Fruit fly (Drosophila melanogaster) whole organism, embryonic: Measurements from ENCODE around the gene Lgr3.

Experiments used
- Bdp1 ChIP-seq: fragments of 200-800 bp; sonication (Bioruptor generic); optimal IDR thresholded peaks from 3 replicates; lab custom pipeline; 2016; ENCODE audit warnings: missing biosample characterization, missing genetic modification characterization
- CG10209 ChIP-seq: fragments of 200-800 bp; sonication (Bioruptor generic); optimal IDR thresholded peaks from 3 replicates; lab custom pipeline; 2017; ENCODE audit warnings: missing biosample characterization, mild to moderate bottlenecking, missing genetic modification characterization, missing genetic modification reagents
- CG11696 ChIP-seq: fragments of 200-800 bp; sonication (Bioruptor generic); IDR thresholded peaks from 2 replicates; pipeline ENCODE4 v1.3.6; 2022; ENCODE audit warnings: missing biosample characterization, missing genetic modification characterization
- CG12219 ChIP-seq: fragments of 200-800 bp; sonication (Bioruptor generic); optimal IDR thresholded peaks from 3 replicates; lab custom pipeline; 2018; ENCODE audit warnings: missing biosample characterization, mild to moderate bottlenecking, missing genetic modification characterization
- CG14050 ChIP-seq: fragments of 200-800 bp; sonication (Bioruptor generic); IDR thresholded peaks from 3 replicates; pipeline ENCODE4 v1.3.6; 2022; ENCODE audit warnings: missing biosample characterization, missing genetic modification characterization
- CG14667 ChIP-seq: fragments of 200-800 bp; sonication (Bioruptor generic); IDR thresholded peaks from 2 replicates; pipeline ENCODE4 v1.3.6; 2022; ENCODE audit warnings: missing biosample characterization, missing genetic modification characterization
- CG14965 ChIP-seq: fragments of 200-800 bp; sonication (Bioruptor generic); optimal IDR thresholded peaks from 2 replicates; lab custom pipeline; 2016; ENCODE audit warnings: missing biosample characterization, missing genetic modification characterization, borderline replicate concordance
- CG15514 ChIP-seq: fragments of 200-800 bp; sonication (Bioruptor generic); optimal IDR thresholded peaks from 3 replicates; lab custom pipeline; 2017; ENCODE audit warnings: missing biosample characterization, missing genetic modification characterization, mild to moderate bottlenecking, moderate library complexity, missing genetic modification reagents
- CG1647 ChIP-seq: fragments of 200-800 bp; sonication (Bioruptor generic); optimal IDR thresholded peaks from 3 replicates; lab custom pipeline; 2016; ENCODE audit warnings: missing biosample characterization, missing genetic modification characterization
- CG1832 ChIP-seq: fragments of 200-800 bp; sonication (Bioruptor generic); optimal IDR thresholded peaks from 2 replicates; lab custom pipeline; 2017; ENCODE audit warnings: missing biosample characterization, mild to moderate bottlenecking, missing genetic modification characterization, inconsistent platforms
- CG18619 ChIP-seq: fragments of 200-800 bp; sonication (Bioruptor generic); optimal IDR thresholded peaks from 3 replicates; lab custom pipeline; 2017; ENCODE audit warnings: missing biosample characterization, mild to moderate bottlenecking, missing genetic modification characterization
- CG2129 ChIP-seq: fragments of 200-800 bp; sonication (Bioruptor generic); IDR thresholded peaks from 2 replicates; pipeline ENCODE4 v1.3.6; 2022; ENCODE audit warnings: missing biosample characterization, missing genetic modification characterization; ENCODE audit not compliant: partially characterized antibody
- CG43689 ChIP-seq: fragments of 200-800 bp; sonication (Bioruptor generic); IDR thresholded peaks from 2 replicates; pipeline ENCODE4 v1.3.6; 2022; ENCODE audit warnings: missing biosample characterization, missing genetic modification characterization
- CG5245 ChIP-seq: fragments of 200-800 bp; sonication (Bioruptor generic); optimal IDR thresholded peaks from 3 replicates; lab custom pipeline; 2016; ENCODE audit warnings: missing biosample characterization, missing genetic modification characterization
- CG6854 ChIP-seq: fragments of 200-800 bp; sonication (Bioruptor generic); optimal IDR thresholded peaks from 3 replicates; lab custom pipeline; 2017; ENCODE audit warnings: missing biosample characterization, mild to moderate bottlenecking, missing genetic modification characterization
- CG7786 ChIP-seq: fragments of 200-800 bp; sonication (Bioruptor generic); optimal IDR thresholded peaks from 2 replicates; lab custom pipeline; 2016; ENCODE audit warnings: missing biosample characterization, missing genetic modification characterization
- CG7987 ChIP-seq: fragments of 200-800 bp; sonication (Bioruptor generic); optimal IDR thresholded peaks from 2 replicates; lab custom pipeline; 2018; ENCODE audit warnings: missing biosample characterization, mild to moderate bottlenecking, missing genetic modification characterization, moderate library complexity
- CG8089 ChIP-seq: fragments of 200-800 bp; sonication (Bioruptor generic); optimal IDR thresholded peaks from 3 replicates; lab custom pipeline; 2016; ENCODE audit warnings: missing biosample characterization, missing genetic modification characterization
- CG8765 ChIP-seq: fragments of 200-800 bp; sonication (Bioruptor generic); IDR thresholded peaks from 2 replicates; pipeline ENCODE4 v1.3.6; 2022; ENCODE audit warnings: missing biosample characterization, missing genetic modification characterization
- CG9817 ChIP-seq: fragments of 200-800 bp; sonication (Bioruptor generic); optimal IDR thresholded peaks from 2 replicates; lab custom pipeline; 2018; ENCODE audit warnings: missing biosample characterization, mild to moderate bottlenecking, missing genetic modification characterization, moderate library complexity
- D19B ChIP-seq: fragments of 200-800 bp; sonication (Bioruptor generic); optimal IDR thresholded peaks from 2 replicates; lab custom pipeline; 2017; ENCODE audit warnings: missing biosample characterization, mild to moderate bottlenecking, missing genetic modification characterization
- Dfd ChIP-seq, 2 experiments: fragments of >200 bp; optimal IDR thresholded peaks; 2 replicates each; lab custom pipeline; 2017; ENCODE audit warnings: missing biosample characterization in 2 of 2, missing genetic modification characterization in 2 of 2
- Drgx ChIP-seq: fragments of 200-800 bp; sonication (Bioruptor generic); IDR thresholded peaks from 2 replicates; pipeline ENCODE4 v1.3.6; 2022; ENCODE audit warnings: missing biosample characterization, missing genetic modification characterization
- Hand ChIP-seq: fragments of 200-800 bp; sonication (Bioruptor generic); optimal IDR thresholded peaks from 2 replicates; lab custom pipeline; 2017; ENCODE audit warnings: mild to moderate bottlenecking, missing biosample characterization, missing genetic modification reagents, missing genetic modification characterization
- MESR4 ChIP-seq: fragments of 200-800 bp; sonication (Bioruptor generic); optimal IDR thresholded peaks from 2 replicates; lab custom pipeline; 2018; ENCODE audit warnings: missing biosample characterization, mild to moderate bottlenecking, missing genetic modification characterization, moderate library complexity
- MTF-1 ChIP-seq: fragments of 200-800 bp; sonication (Bioruptor generic); optimal IDR thresholded peaks from 2 replicates; lab custom pipeline; 2018; ENCODE audit warnings: missing biosample characterization, mild to moderate bottlenecking, missing genetic modification characterization, borderline replicate concordance
- Med ChIP-seq: fragments of 200-800 bp; sonication (Bioruptor generic); peaks from one replicate; lab custom pipeline; 2016; ENCODE audit warnings: missing biosample characterization, missing genetic modification characterization, mild to moderate bottlenecking, inconsistent platforms, moderate library complexity
- Meics ChIP-seq: fragments of 200-800 bp; sonication (Bioruptor generic); optimal IDR thresholded peaks from 2 replicates; lab custom pipeline; 2017; ENCODE audit warnings: missing biosample characterization, mild to moderate bottlenecking, missing genetic modification characterization
- Vsx1 ChIP-seq: fragments of 200-800 bp; sonication (Bioruptor generic); optimal IDR thresholded peaks from 2 replicates; lab custom pipeline; 2017; ENCODE audit warnings: missing biosample characterization, mild to moderate bottlenecking, missing genetic modification characterization, missing genetic modification reagents
- YL-1 ChIP-seq: fragments of 200-800 bp; sonication (Bioruptor generic); optimal IDR thresholded peaks from 3 replicates; lab custom pipeline; 2017; ENCODE audit warnings: missing biosample characterization, mild to moderate bottlenecking, missing genetic modification characterization
- ase ChIP-seq: fragments of 200-800 bp; sonication (Bioruptor generic); IDR thresholded peaks from 3 replicates; pipeline ENCODE4 v1.3.6; 2022; ENCODE audit warnings: missing biosample characterization, missing genetic modification characterization
- az2 ChIP-seq: fragments of 200-800 bp; sonication (Bioruptor generic); optimal IDR thresholded peaks from 3 replicates; lab custom pipeline; 2016; ENCODE audit warnings: missing biosample characterization, missing genetic modification characterization
- cad ChIP-seq: fragments of >200 bp; optimal IDR thresholded peaks from 2 replicates; lab custom pipeline; 2017; ENCODE audit warnings: missing biosample characterization, missing genetic modification characterization
- crp ChIP-seq, 2 experiments: fragments of 200-800 bp; sonication (Bioruptor generic); optimal IDR thresholded peaks; 2 replicates in 1 of 2; 3 replicates in 1 of 2; lab custom pipeline; 2017; ENCODE audit warnings: missing biosample characterization in 2 of 2, missing genetic modification characterization in 2 of 2, mild to moderate bottlenecking in 1 of 2, moderate library complexity in 1 of 2
- danr ChIP-seq: fragments of 200-800 bp; sonication (Bioruptor generic); IDR thresholded peaks from 2 replicates; pipeline ENCODE4 v1.3.6; 2022; ENCODE audit warnings: missing biosample characterization, missing genetic modification characterization
- gfzf ChIP-seq: fragments of 200-800 bp; sonication (Bioruptor generic); optimal IDR thresholded peaks from 2 replicates; lab custom pipeline; 2016; ENCODE audit warnings: missing biosample characterization, mild to moderate bottlenecking, missing genetic modification characterization, moderate library complexity
- grau ChIP-seq: fragments of 200-800 bp; optimal IDR thresholded peaks from 3 replicates; lab custom pipeline; 2019; ENCODE audit warnings: missing biosample characterization, mild to moderate bottlenecking, missing genetic modification characterization, moderate library complexity
- hb ChIP-seq: fragments of 200-800 bp; sonication (Bioruptor generic); IDR thresholded peaks from 3 replicates; pipeline ENCODE4 v1.3.6; 2022; ENCODE audit warnings: missing biosample characterization, missing genetic modification characterization; ENCODE audit not compliant: partially characterized antibody
- ind ChIP-seq: fragments of 200-800 bp; sonication (Bioruptor generic); optimal IDR thresholded peaks from 3 replicates; lab custom pipeline; 2016; ENCODE audit warnings: missing biosample characterization, missing genetic modification characterization
- lab ChIP-seq: fragments of 200-800 bp; sonication (Bioruptor generic); optimal IDR thresholded peaks from 3 replicates; lab custom pipeline; 2017; ENCODE audit warnings: missing biosample characterization, missing genetic modification characterization, mild to moderate bottlenecking, moderate library complexity, missing genetic modification reagents
- lilli ChIP-seq: fragments of 200-800 bp; sonication (Bioruptor generic); optimal IDR thresholded peaks from 3 replicates; lab custom pipeline; 2016; ENCODE audit warnings: missing biosample characterization, missing genetic modification characterization
- mirr ChIP-seq: fragments of 200-800 bp; sonication (Bioruptor generic); optimal IDR thresholded peaks from 3 replicates; lab custom pipeline; 2018; ENCODE audit warnings: missing biosample characterization, mild to moderate bottlenecking, missing genetic modification characterization
- sima ChIP-seq: fragments of 200-800 bp; sonication (Bioruptor generic); optimal IDR thresholded peaks from 2 replicates; lab custom pipeline; 2016; ENCODE audit warnings: missing biosample characterization, missing genetic modification characterization
- sna ChIP-seq: fragments of 200-800 bp; sonication (Bioruptor generic); IDR thresholded peaks from 2 replicates; pipeline ENCODE4 v1.3.6; 2022; ENCODE audit warnings: missing biosample characterization, missing genetic modification characterization; ENCODE audit not compliant: partially characterized antibody
- stwl ChIP-seq: fragments of 200-800 bp; sonication (Bioruptor generic); optimal IDR thresholded peaks from 3 replicates; lab custom pipeline; 2018; ENCODE audit warnings: missing biosample characterization, mild to moderate bottlenecking, missing genetic modification characterization, moderate library complexity
- toy ChIP-seq: fragments of 200-800 bp; sonication (Bioruptor generic); IDR thresholded peaks from 2 replicates; pipeline ENCODE4 v1.3.6; 2022; ENCODE audit warnings: missing biosample characterization, missing genetic modification characterization
- trh ChIP-seq: fragments of 200-800 bp; sonication (Bioruptor generic); optimal IDR thresholded peaks from 2 replicates; lab custom pipeline; 2016; ENCODE audit warnings: missing biosample characterization, missing genetic modification characterization
- vfl ChIP-seq: fragments of 200-800 bp; sonication (Bioruptor generic); optimal IDR thresholded peaks from 2 replicates; lab custom pipeline; 2016; ENCODE audit warnings: missing biosample characterization, missing genetic modification characterization
- zen ChIP-seq: fragments of 200-800 bp; sonication (Bioruptor generic); optimal IDR thresholded peaks from 3 replicates; lab custom pipeline; 2018; ENCODE audit warnings: missing biosample characterization, mild to moderate bottlenecking, missing genetic modification characterization, moderate library complexity
- zfh1 ChIP-seq: fragments of 200-800 bp; sonication (Bioruptor generic); IDR thresholded peaks from 3 replicates; pipeline ENCODE4 v1.3.6; 2022; ENCODE audit warnings: missing biosample characterization, missing genetic modification characterization

The Lgr3 gene

dm6 chr3R:25680528-25680927, 14.9 kb downstream of the Lgr3 start, which contains the start of the genes CG4743 and Idh3g (continued):
- TF ChIP-seq ind (GFP tag; lab: Kevin White, UChicago) = peak; percentile 95
- peak; percentile 95 for TF ChIP-seq CG5245 (GFP tag; lab: Kevin White, UChicago)
- no peak for TF ChIP-seq CG1832 (GFP tag; lab: Kevin White, UChicago)
- TF ChIP-seq mirr (GFP tag; lab: Kevin White, UChicago) = peak; percentile 88
- peak; percentile 87 for TF ChIP-seq D19B (GFP tag; lab: Kevin White, UChicago)
- peak; percentile 91 for TF ChIP-seq danr (GFP tag; lab: Robert Waterston, UW)
- TF ChIP-seq CG1647 (GFP tag; lab: Kevin White, UChicago) = peak; percentile 71
- TF ChIP-seq zfh1 (GFP tag; lab: Robert Waterston, UW) = peak; percentile 96
- TF ChIP-seq CG18619 (GFP tag; lab: Kevin White, UChicago) = peak; percentile 95
- peak; percentile 96 for TF ChIP-seq Meics
- peak; percentile 94 for TF ChIP-seq Drgx
- TF ChIP-seq CG7987 = peak; percentile 88
- no peak for TF ChIP-seq cad (GFP tag; lab: Kevin White, UChicago)
- peak; percentile 61 for TF ChIP-seq CG8089 (GFP tag; lab: Kevin White, UChicago)
- no peak for TF ChIP-seq Dfd (GFP tag; optimal IDR thresholded peaks at IDR 0.05; lab: Kevin White, UChicago)
- peak; percentile 97 for TF ChIP-seq YL-1 (GFP tag; lab: Kevin White, UChicago)
- TF ChIP-seq lilli (GFP tag; lab: Kevin White, UChicago) = peak; percentile 94
- TF ChIP-seq CG11696 (GFP tag; lab: Robert Waterston, UW) = peak; percentile 89
- TF ChIP-seq grau (tag; lab: Kevin White, UChicago) = peak; percentile 97
- TF ChIP-seq CG14050 = peak; percentile 95
- TF ChIP-seq CG14965 (GFP tag; lab: Kevin White, UChicago) = no peak
- peak; percentile 95 for TF ChIP-seq Hand (GFP tag; lab: Kevin White, UChicago)
- TF ChIP-seq az2 (GFP tag; lab: Kevin White, UChicago) = peak; percentile 97
- TF ChIP-seq CG6854 (GFP tag; lab: Kevin White, UChicago) = peak; percentile 95
- no peak for TF ChIP-seq CG2129
- TF ChIP-seq MTF-1 (GFP tag; lab: Kevin White, UChicago) = peak; percentile 91
- TF ChIP-seq zen (tag; lab: Kevin White, UChicago) = peak; percentile 98
- TF ChIP-seq trh = peak; percentile 90
- peak; percentile 94 for TF ChIP-seq CG12219 (GFP tag; lab: Kevin White, UChicago)
- TF ChIP-seq CG9817 = peak; percentile 97
- TF ChIP-seq sna (GFP tag; lab: Robert Waterston, UW) = no peak
- peak; percentile 98 for TF ChIP-seq lab (GFP tag; lab: Kevin White, UChicago)
- TF ChIP-seq CG10209 (GFP tag; lab: Kevin White, UChicago) = peak; percentile 96
- TF ChIP-seq CG14667 (GFP tag; lab: Robert Waterston, UW) = peak; percentile 91
- peak; percentile 62 for TF ChIP-seq CG7786 (GFP tag; lab: Kevin White, UChicago)
- peak; percentile 91 for TF ChIP-seq stwl (tag; lab: Kevin White, UChicago)
- peak; percentile 86 for TF ChIP-seq vfl (GFP tag; lab: Kevin White, UChicago)
- no peak for TF ChIP-seq hb
- TF ChIP-seq gfzf (GFP tag; lab: Kevin White, UChicago) = no peak
- TF ChIP-seq ase = peak; percentile 91
- peak; percentile 94 for TF ChIP-seq CG15514 (GFP tag; lab: Kevin White, UChicago)
- peak; percentile 96 for TF ChIP-seq Med (GFP tag; lab: Kevin White, UChicago)
- TF ChIP-seq MESR4 (GFP tag; lab: Kevin White, UChicago) = peak; percentile 71
- TF ChIP-seq CG8765 (GFP tag; lab: Robert Waterston, UW) = peak; percentile 93
- peak; percentile 91 for TF ChIP-seq CG43689
- peak; percentile 88 to 98 for TF ChIP-seq crp (GFP tag; optimal IDR thresholded peaks at IDR 0.05; lab: Kevin White, UChicago)
- peak; percentile 22 for TF ChIP-seq sima (GFP tag; lab: Kevin White, UChicago)
- peak; percentile 67 for TF ChIP-seq Bdp1 (GFP tag; lab: Kevin White, UChicago)
- peak; percentile 72 for TF ChIP-seq toy
- TF ChIP-seq Vsx1 (GFP tag; lab: Kevin White, UChicago) = peak; percentile 94
